Fruit fly (Drosophila melanogaster) whole organism, pupa: ENCODE data around the gene CG14567.

Experiments
- CG12605 ChIP-seq: fragments of 200-800 bp; sonication (Bioruptor generic); IDR thresholded peaks from 2 replicates; pipeline ENCODE4 v1.3.6; 2022; ENCODE audit warnings: missing biosample characterization, missing genetic modification characterization
- CG13204 ChIP-seq: fragments of 200-800 bp; sonication (Bioruptor generic); optimal IDR thresholded peaks from 2 replicates; lab custom pipeline; 2018; ENCODE audit warnings: missing biosample characterization, mild to moderate bottlenecking, missing genetic modification characterization, moderate library complexity
- CG14655 ChIP-seq: fragments of 200-800 bp; sonication (Bioruptor generic); optimal IDR thresholded peaks from 3 replicates; lab custom pipeline; 2017; ENCODE audit warnings: mild to moderate bottlenecking, missing biosample characterization, missing genetic modification reagents, missing genetic modification characterization
- CG15710 ChIP-seq: fragments of 200-800 bp; sonication (Bioruptor generic); optimal IDR thresholded peaks from 2 replicates; lab custom pipeline; 2018; ENCODE audit warnings: missing biosample characterization, mild to moderate bottlenecking, missing genetic modification characterization, moderate library complexity
- CG17806 ChIP-seq: fragments of 200-800 bp; sonication (Bioruptor generic); optimal IDR thresholded peaks from 2 replicates; lab custom pipeline; 2018; ENCODE audit warnings: missing biosample characterization, mild to moderate bottlenecking, missing genetic modification characterization, moderate library complexity
- CG32121 ChIP-seq: fragments of 200-800 bp; sonication (Bioruptor generic); IDR thresholded peaks from 2 replicates; pipeline ENCODE4 v1.3.6; 2022; ENCODE audit warnings: missing biosample characterization, missing genetic modification characterization
- CG34367 ChIP-seq: fragments of 200-800 bp; sonication (Bioruptor generic); optimal IDR thresholded peaks from 2 replicates; lab custom pipeline; 2018; ENCODE audit warnings: missing biosample characterization, mild to moderate bottlenecking, missing genetic modification characterization
- CG8301 ChIP-seq: fragments of 200-800 bp; sonication (Bioruptor generic); optimal IDR thresholded peaks from 2 replicates; lab custom pipeline; 2018; ENCODE audit warnings: missing biosample characterization, mild to moderate bottlenecking, missing genetic modification characterization
- CG9948 ChIP-seq: fragments of 200-800 bp; sonication (Bioruptor generic); optimal IDR thresholded peaks from 2 replicates; lab custom pipeline; 2018; ENCODE audit warnings: missing biosample characterization, mild to moderate bottlenecking, missing genetic modification characterization, moderate library complexity
- EcR ChIP-seq: fragments of 200-800 bp; sonication (Bioruptor generic); optimal IDR thresholded peaks from 3 replicates; lab custom pipeline; 2019; ENCODE audit warnings: missing biosample characterization, missing genetic modification characterization, mild to moderate bottlenecking, moderate library complexity, missing genetic modification reagents
- Pif1B ChIP-seq: fragments of 200-800 bp; sonication (Bioruptor generic); optimal IDR thresholded peaks from 3 replicates; lab custom pipeline; 2016; ENCODE audit warnings: missing biosample characterization, missing genetic modification characterization
- fd96Ca ChIP-seq: fragments of 200-800 bp; sonication (Bioruptor generic); IDR thresholded peaks from 3 replicates; pipeline ENCODE4 v1.3.6; 2022; ENCODE audit warnings: missing biosample characterization, missing genetic modification characterization
- gl ChIP-seq: fragments of 200-800 bp; sonication (Bioruptor generic); optimal IDR thresholded peaks from 2 replicates; lab custom pipeline; 2018; ENCODE audit warnings: missing biosample characterization, mild to moderate bottlenecking, missing genetic modification characterization
- rn ChIP-seq: fragments of 200-800 bp; sonication (Bioruptor generic); IDR thresholded peaks from 2 replicates; pipeline ENCODE4 v1.3.6; 2022; ENCODE audit warnings: missing biosample characterization, missing genetic modification characterization

dm6 chr3L:21756857-21757256, 18.6 kb upstream of the CG14567 start, which contains the start of gene CG14564:
- TF ChIP-seq EcR (GFP tag; lab: Kevin White, UChicago) (no peak), CG34367 (tag; lab: Kevin White, UChicago) (no peak), CG15710 (tag; lab: Kevin White, UChicago) (no peak), fd96Ca (GFP tag; lab: Robert Waterston, UW) (no peak), CG17806 (tag; lab: Kevin White, UChicago) (no peak), Pif1B (GFP tag; lab: Kevin White, UChicago) (no peak), CG32121 (no peak), CG13204 (GFP tag; lab: Kevin White, UChicago) (no peak), rn (no peak), CG9948 (no peak), CG12605 (no peak), CG14655 (GFP tag; lab: Kevin White, UChicago) (no peak), CG8301 (tag; lab: Kevin White, UChicago) (no peak), gl (no peak)
